Worm (Caenorhabditis elegans) whole organism, late embryonic: ENCODE data around the gene ZC13.2.

Experiments used
- C08G9.2 ChIP-seq: sonication (generic microtip); optimal IDR thresholded peaks from 2 replicates; lab custom pipeline; 2016; ENCODE audit warnings: mild to moderate bottlenecking, missing genetic modification characterization, moderate library complexity, missing compliant biosample characterization
- F13H6.1 ChIP-seq: sonication (generic microtip); optimal IDR thresholded peaks from 2 replicates; lab custom pipeline; 2016; ENCODE audit warnings: missing genetic modification characterization, missing compliant biosample characterization
- K02D7.2 ChIP-seq: sonication (generic microtip); optimal IDR thresholded peaks from 2 replicates; lab custom pipeline; 2017; ENCODE audit warnings: mild to moderate bottlenecking, missing genetic modification characterization, missing compliant biosample characterization
- K09A11.1 ChIP-seq: sonication (generic microtip); optimal IDR thresholded peaks from 2 replicates; lab custom pipeline; 2017; ENCODE audit warnings: antibody characterized with exemption, mild to moderate bottlenecking, missing genetic modification characterization, missing compliant biosample characterization; ENCODE audit not compliant: insufficient read depth
- T23F11.4 ChIP-seq: fragments of 200-800 bp; sonication (Bioruptor generic); optimal IDR thresholded peaks from 2 replicates; lab custom pipeline; 2018; ENCODE audit warnings: mild to moderate bottlenecking, missing genetic modification characterization, missing compliant biosample characterization
- ahr-1 ChIP-seq: sonication (generic microtip); optimal IDR thresholded peaks from 2 replicates; lab custom pipeline; 2016; ENCODE audit warnings: missing genetic modification characterization, missing compliant biosample characterization
- ama-1 ChIP-seq: fragments of 150-350 bp; optimal IDR thresholded peaks from 2 replicates; lab custom pipeline; 2014
- ceh-19 ChIP-seq: fragments of 200-800 bp; sonication (Bioruptor generic); optimal IDR thresholded peaks from 2 replicates; lab custom pipeline; 2018; ENCODE audit warnings: mild to moderate bottlenecking, missing genetic modification characterization, missing compliant biosample characterization
- ceh-24 ChIP-seq: sonication (generic microtip); optimal IDR thresholded peaks from 2 replicates; lab custom pipeline; 2016; ENCODE audit warnings: mild to moderate bottlenecking, missing genetic modification characterization, missing compliant biosample characterization
- ceh-30 ChIP-seq: fragments of 150-350 bp; optimal IDR thresholded peaks from 2 replicates; lab custom pipeline; 2014; ENCODE audit warnings: missing biosample characterization, missing genetic modification characterization
- ceh-34 ChIP-seq: sonication (generic microtip); optimal IDR thresholded peaks from 2 replicates; lab custom pipeline; 2016; ENCODE audit warnings: mild to moderate bottlenecking, missing genetic modification characterization, missing compliant biosample characterization
- ceh-6 ChIP-seq: fragments of 200-800 bp; sonication (Bioruptor generic); optimal IDR thresholded peaks from 2 replicates; lab custom pipeline; 2018; ENCODE audit warnings: mild to moderate bottlenecking, missing genetic modification characterization, missing compliant biosample characterization
- dmd-4 ChIP-seq: sonication (generic microtip); optimal IDR thresholded peaks from 2 replicates; lab custom pipeline; 2016; ENCODE audit warnings: borderline replicate concordance, missing genetic modification characterization, missing compliant biosample characterization
- dve-1 ChIP-seq: sonication (generic microtip); optimal IDR thresholded peaks from 2 replicates; lab custom pipeline; 2017; ENCODE audit warnings: antibody characterized with exemption, mild to moderate bottlenecking, missing genetic modification characterization, missing compliant biosample characterization
- elt-2 ChIP-seq: sonication (generic microtip); optimal IDR thresholded peaks from 2 replicates; lab custom pipeline; 2016; ENCODE audit warnings: missing genetic modification reagents, missing genetic modification characterization, missing compliant biosample characterization
- fax-1 ChIP-seq: sonication (generic microtip); optimal IDR thresholded peaks from 2 replicates; lab custom pipeline; 2016; ENCODE audit warnings: missing genotype, missing genetic modification characterization, missing compliant biosample characterization
- fkh-10 ChIP-seq: fragments of 150-350 bp; optimal IDR thresholded peaks from 2 replicates; lab custom pipeline; 2014; ENCODE audit warnings: missing biosample characterization, missing genetic modification reagents, missing genetic modification characterization
- hlh-13 ChIP-seq: fragments of 200-800 bp; sonication (Bioruptor generic); optimal IDR thresholded peaks from 2 replicates; lab custom pipeline; 2018; ENCODE audit warnings: mild to moderate bottlenecking, missing genetic modification characterization, missing compliant biosample characterization
- hlh-6 ChIP-seq: sonication (generic microtip); optimal IDR thresholded peaks from 2 replicates; lab custom pipeline; 2016; ENCODE audit warnings: missing genotype, missing genetic modification characterization, missing compliant biosample characterization
- hlh-8 ChIP-seq: sonication (generic microtip); optimal IDR thresholded peaks from 2 replicates; lab custom pipeline; 2016; ENCODE audit warnings: missing genotype, missing genetic modification characterization, missing compliant biosample characterization
- lim-6 ChIP-seq: sonication (generic microtip); optimal IDR thresholded peaks from 2 replicates; lab custom pipeline; 2016; ENCODE audit warnings: missing genetic modification characterization, missing compliant biosample characterization
- lin-11 ChIP-seq: fragments of 200-800 bp; sonication (Bioruptor generic); optimal IDR thresholded peaks from 2 replicates; lab custom pipeline; 2018; ENCODE audit warnings: mild to moderate bottlenecking, missing genetic modification characterization, missing compliant biosample characterization
- nfya-1 ChIP-seq: sonication (generic microtip); optimal IDR thresholded peaks from 2 replicates; lab custom pipeline; 2017; ENCODE audit warnings: missing genetic modification characterization, mild to moderate bottlenecking, missing compliant biosample characterization, antibody characterized with exemption, moderate library complexity
- nhr-11 ChIP-seq: fragments of 150-350 bp; optimal IDR thresholded peaks from 2 replicates; lab custom pipeline; 2014; ENCODE audit warnings: missing biosample characterization, missing genetic modification characterization
- pag-3 ChIP-seq: sonication (generic microtip); optimal IDR thresholded peaks from 2 replicates; lab custom pipeline; 2016; ENCODE audit warnings: missing compliant biosample characterization, missing genetic modification characterization, borderline replicate concordance
- pax-1 ChIP-seq: fragments of 150-350 bp; optimal IDR thresholded peaks from 2 replicates; lab custom pipeline; 2014; ENCODE audit warnings: missing biosample characterization, missing genetic modification characterization
- pha-4 ChIP-seq: fragments of 150-350 bp; optimal IDR thresholded peaks from 2 replicates; lab custom pipeline; 2018; ENCODE audit warnings: missing biosample characterization, missing genetic modification reagents, missing genetic modification characterization
- pqm-1 ChIP-seq: sonication (generic microtip); optimal IDR thresholded peaks from 2 replicates; lab custom pipeline; 2016; ENCODE audit warnings: missing genetic modification characterization, missing compliant biosample characterization
- sox-2 ChIP-seq: fragments of 200-800 bp; sonication (Bioruptor generic); IDR thresholded peaks from 2 replicates; pipeline ENCODE4 v1.3.6; 2022; ENCODE audit warnings: missing genetic modification reagents, missing genetic modification characterization, missing compliant biosample characterization
- syd-9 ChIP-seq: sonication (generic microtip); optimal IDR thresholded peaks from 2 replicates; lab custom pipeline; 2016; ENCODE audit warnings: mild to moderate bottlenecking, missing genetic modification characterization, moderate library complexity, missing compliant biosample characterization
- tbx-7 ChIP-seq: sonication (generic microtip); optimal IDR thresholded peaks from 2 replicates; lab custom pipeline; 2016; ENCODE audit warnings: missing genotype, missing genetic modification characterization, missing compliant biosample characterization
- unc-3 ChIP-seq, 2 experiments: fragments of 200-800 bp in 1 of 2; sonication (Bioruptor generic) in 1 of 2; sonication (generic microtip) in 1 of 2; conservative IDR thresholded peaks in 1 of 2; optimal IDR thresholded peaks in 1 of 2; 2 replicates each; pipeline versions ENCODE4 v1.3.6 to Lab custom; 2016 to 2022; ENCODE audit warnings: missing compliant biosample characterization in 2 of 2, missing genetic modification characterization in 2 of 2, missing genetic modification reagents in 1 of 2
- unc-42 ChIP-seq: sonication (generic microtip); optimal IDR thresholded peaks from 2 replicates; lab custom pipeline; 2016; ENCODE audit warnings: missing genotype, missing genetic modification characterization, missing compliant biosample characterization
- unc-55 ChIP-seq: sonication (generic microtip); optimal IDR thresholded peaks from 2 replicates; lab custom pipeline; 2017; ENCODE audit warnings: missing biosample characterization, missing genetic modification reagents, missing genetic modification characterization

The ZC13.2 gene

ce11 chrX:897948-898347 lies 17.5 kb downstream of the ZC13.2 start, which contains the start of gene mab-7:
Gene mab-7, minus strand, starts transcription at chrX:898048.
- TF ChIP-seq hlh-6 (tag; lab: Kevin White, UChicago) (no peak), lin-11 (tag; lab: Kevin White, UChicago) (no peak), elt-2 (tag; lab: Kevin White, UChicago) (no peak), ceh-19 (GFP tag; lab: Kevin White, UChicago) (no peak), K09A11.1 (tag; lab: Kevin White, UChicago) (no peak), pqm-1 (tag; lab: Kevin White, UChicago) (no peak), unc-55 (GFP tag; lab: Kevin White, UChicago) (no peak), lim-6 (tag; lab: Kevin White, UChicago) (no peak), ahr-1 (tag; lab: Kevin White, UChicago) (no peak), hlh-8 (tag; lab: Kevin White, UChicago) (no peak), dve-1 (tag; lab: Kevin White, UChicago) (no peak), ama-1 (no peak)

DNA sequence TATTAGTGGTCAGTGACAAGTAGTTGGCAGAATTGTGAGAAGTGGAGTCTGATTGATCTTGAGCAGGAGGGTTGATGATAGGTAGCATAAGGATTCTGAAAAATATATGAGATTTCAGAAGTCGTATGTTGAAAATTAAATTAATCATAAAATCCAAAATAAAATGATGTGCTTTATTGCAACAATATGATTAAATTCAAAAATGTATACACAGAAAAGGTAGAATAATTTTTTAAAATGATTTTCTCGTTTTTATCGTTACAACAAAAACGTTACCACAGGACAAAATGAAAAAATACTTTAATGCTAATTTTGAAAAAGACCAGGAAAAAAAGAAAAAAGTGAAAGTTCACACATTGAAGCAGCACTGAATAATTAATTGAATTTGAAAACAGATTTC lies 22.0 kb downstream of the ZC13.2 start, which contains the start of gene ZC13.10:
TSS of gene ZC13.10 (minus strand) at position 101 of the 400 bp plus-strand sequence.
- TF ChIP-seq ceh-30 (tag; lab: Kevin White, UChicago), result no peak
- TF ChIP-seq lim-6 (tag; lab: Kevin White, UChicago), result no peak
- no peak for TF ChIP-seq T23F11.4
- TF ChIP-seq nfya-1, result no peak
- TF ChIP-seq unc-3 (GFP tag; conservative IDR thresholded peaks at IDR 0.05; lab: Robert Waterston, UW), result no peak
- no peak for TF ChIP-seq unc-3 (tag; optimal IDR thresholded peaks at IDR 0.05; lab: Kevin White, UChicago)
- TF ChIP-seq pax-1 (tag; lab: Kevin White, UChicago), result no peak

ce11 chrX:910337-910736 lies 29.9 kb downstream of the ZC13.2 start:
- TF ChIP-seq sox-2 (GFP tag; lab: Robert Waterston, UW), result no peak
- peak; percentile 37 for TF ChIP-seq unc-42 (tag; lab: Kevin White, UChicago)
- TF ChIP-seq hlh-6 (tag; lab: Kevin White, UChicago), result no peak
- TF ChIP-seq ama-1, result no peak
- TF ChIP-seq nfya-1, result no peak
- TF ChIP-seq F13H6.1 (tag; lab: Kevin White, UChicago), result no peak
- TF ChIP-seq hlh-13 (GFP tag; lab: Kevin White, UChicago), result no peak
- TF ChIP-seq fkh-10 (GFP tag; lab: Kevin White, UChicago), result no peak
- no peak for TF ChIP-seq syd-9 (tag; lab: Kevin White, UChicago)

- TF ChIP-seq tbx-7 (tag; lab: Kevin White, UChicago), result no peak
- no peak for TF ChIP-seq K02D7.2 (tag; lab: Kevin White, UChicago)
- TF ChIP-seq pqm-1 (tag; lab: Kevin White, UChicago), result no peak
- no peak for TF ChIP-seq pax-1 (tag; lab: Kevin White, UChicago)
- TF ChIP-seq pha-4 (tag; lab: Kevin White, UChicago), result no peak
- TF ChIP-seq ceh-24 (tag; lab: Kevin White, UChicago), result no peak
- TF ChIP-seq ceh-34 (tag; lab: Kevin White, UChicago), result no peak
- no peak for TF ChIP-seq hlh-8 (tag; lab: Kevin White, UChicago)
- TF ChIP-seq pag-3, result no peak
- TF ChIP-seq fax-1, result no peak
- TF ChIP-seq ceh-6, result no peak
- TF ChIP-seq hlh-6 (tag; lab: Kevin White, UChicago), result no peak
- TF ChIP-seq C08G9.2 (tag; lab: Kevin White, UChicago), result no peak
- TF ChIP-seq dmd-4 (tag; lab: Kevin White, UChicago), result no peak
- no peak for TF ChIP-seq syd-9 (tag; lab: Kevin White, UChicago)
- TF ChIP-seq ceh-30 (tag; lab: Kevin White, UChicago), result no peak
- TF ChIP-seq ama-1, result no peak
These were observed 32.1 kb downstream of the ZC13.2 start for ce11 chrX:912564-912963.

ce11 chrX:912990-913389 lies 32.5 kb downstream of the ZC13.2 start, which contains the start of gene F35H12.6:
Gene F35H12.6, plus strand, starts transcription at chrX:913290.
- TF ChIP-seq pha-4 (tag; lab: Kevin White, UChicago) (no peak), nhr-11 (tag; lab: Kevin White, UChicago) (no peak), dmd-4 (tag; lab: Kevin White, UChicago) (no peak)
